Worm (Caenorhabditis elegans): ENCODE measurements around the gene F27B3.8.

The F27B3.8 gene

ce11 chrIII:6606641-6607040, 27.1 kb downstream of the F27B3.8 start:
- TF ChIP-seq F13H6.1 (tag; optimal IDR thresholded peaks at IDR 0.05) (no peak), elt-1 (tag; optimal IDR thresholded peaks at IDR 0.05) (no peak), blmp-1 (tag; optimal IDR thresholded peaks at IDR 0.05; ENCODE audit: insufficient read depth) (no peak), ZK546.5 (tag; optimal IDR thresholded peaks at IDR 0.05) (no peak), zag-1 (tag; optimal IDR thresholded peaks at IDR 0.05) (no peak), mab-5 (tag; optimal IDR thresholded peaks at IDR 0.05) (no peak), crh-2 (tag; optimal IDR thresholded peaks at IDR 0.05) (no peak), nhr-129 (tag; optimal IDR thresholded peaks at IDR 0.05) (no peak), dmd-4 (tag; optimal IDR thresholded peaks at IDR 0.05) (no peak), ceh-82 (tag; optimal IDR thresholded peaks at IDR 0.05) (no peak), C34F6.9 (tag; optimal IDR thresholded peaks at IDR 0.05) (no peak), lin-13 (GFP tag; optimal IDR thresholded peaks at IDR 0.05) (no peak), nhr-23 (tag; optimal IDR thresholded peaks at IDR 0.05) (no peak), Y55F3AM.14 (GFP tag; optimal IDR thresholded peaks at IDR 0.05) (no peak), elt-3 (tag; optimal IDR thresholded peaks at IDR 0.05) (no peak), sma-9 (GFP tag; optimal IDR thresholded peaks at IDR 0.05) (no peak), sma-9 (tag; optimal IDR thresholded peaks at IDR 0.05) (no peak), nhr-21 (tag; optimal IDR thresholded peaks at IDR 0.05) (no peak)

DNA sequence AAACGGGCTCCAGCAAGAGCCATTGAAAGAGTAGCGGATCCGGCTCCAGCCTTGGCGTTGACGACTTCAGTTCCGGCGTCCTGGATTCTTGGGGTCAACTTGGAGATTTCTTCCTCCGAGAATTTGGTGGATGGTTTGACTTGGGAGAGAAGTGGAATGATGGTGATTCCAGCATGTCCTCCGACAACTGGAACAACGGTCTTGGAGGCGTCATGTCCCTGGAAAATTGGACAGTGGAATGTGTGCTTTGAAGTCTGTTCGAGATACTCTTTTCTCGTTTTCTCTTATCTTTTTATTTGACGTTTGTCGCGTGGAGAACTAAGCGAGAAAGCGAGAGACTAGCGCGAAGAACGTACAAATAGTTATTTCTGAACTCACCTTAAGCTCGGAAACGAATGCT, 27.6 kb downstream of the F27B3.8 start:
- TF ChIP-seq peb-1 (tag; optimal IDR thresholded peaks at IDR 0.05) (no peak), alr-1 (tag; optimal IDR thresholded peaks at IDR 0.05) (no peak), F13H6.1 (tag; optimal IDR thresholded peaks at IDR 0.05) (no peak), nhr-77 (tag; optimal IDR thresholded peaks at IDR 0.05) (no peak), mdl-1 (tag; optimal IDR thresholded peaks at IDR 0.05) (no peak), R02D3.7 (tag; optimal IDR thresholded peaks at IDR 0.05) (no peak), nhr-237 (tag; optimal IDR thresholded peaks at IDR 0.05) (no peak)

- TF ChIP-seq elt-3 (tag; optimal IDR thresholded peaks at IDR 0.05) (no peak), nhr-10 (tag; optimal IDR thresholded peaks at IDR 0.05) (no peak), ztf-4 (tag; optimal IDR thresholded peaks at IDR 0.05) (no peak), F13H6.1 (tag; optimal IDR thresholded peaks at IDR 0.05) (no peak), nhr-6 (tag; optimal IDR thresholded peaks at IDR 0.05) (no peak), peb-1 (tag; optimal IDR thresholded peaks at IDR 0.05) (no peak), Y55F3AM.14 (GFP tag; optimal IDR thresholded peaks at IDR 0.05) (no peak), sma-9 (GFP tag; optimal IDR thresholded peaks at IDR 0.05) (no peak), sma-9 (tag; optimal IDR thresholded peaks at IDR 0.05) (no peak), mab-5 (tag; optimal IDR thresholded peaks at IDR 0.05) (no peak), nhr-77 (tag; optimal IDR thresholded peaks at IDR 0.05) (no peak), nhr-23 (tag; optimal IDR thresholded peaks at IDR 0.05) (no peak)
Observed at ce11 chrIII:6607646-6608045, 28.1 kb downstream of the F27B3.8 start.

ce11 chrIII:6608101-6608672, 28.7 kb downstream of the F27B3.8 start, which contains the start of the genes mdh-2 and F20H11.4:
TSS of gene mdh-2 (minus strand) at chrIII:6608106.
TSS of gene F20H11.4 (plus strand) at chrIII:6608622.
- TF ChIP-seq crh-2 (tag; optimal IDR thresholded peaks at IDR 0.05) (peak; percentile 87), peb-1 (tag; optimal IDR thresholded peaks at IDR 0.05) (no peak), zag-1 (tag; optimal IDR thresholded peaks at IDR 0.05) (no peak), nhr-12 (tag; optimal IDR thresholded peaks at IDR 0.05) (no peak), ceh-82 (tag; optimal IDR thresholded peaks at IDR 0.05) (peak; percentile 5), snpc-4 (tag; optimal IDR thresholded peaks at IDR 0.05) (peak; percentile 65), egl-27 (tag; optimal IDR thresholded peaks at IDR 0.05) (no peak), Y55F3AM.14 (GFP tag; optimal IDR thresholded peaks at IDR 0.05) (no peak), gmeb-1 (tag; optimal IDR thresholded peaks at IDR 0.05) (peak; percentile 95), lin-13 (GFP tag; optimal IDR thresholded peaks at IDR 0.05) (peak; percentile 88), dmd-4 (tag; optimal IDR thresholded peaks at IDR 0.05) (no peak), nhr-237 (tag; optimal IDR thresholded peaks at IDR 0.05) (no peak), nhr-23 (tag; optimal IDR thresholded peaks at IDR 0.05) (no peak), lin-11 (tag; optimal IDR thresholded peaks at IDR 0.05) (peak; percentile 83), mbf-1 (tag; optimal IDR thresholded peaks at IDR 0.05) (no peak), unc-62 (GFP tag; optimal IDR thresholded peaks at IDR 0.05) (no peak), nhr-11 (tag; optimal IDR thresholded peaks at IDR 0.05) (no peak), fos-1 (tag; optimal IDR thresholded peaks at IDR 0.05) (peak; percentile 54), nhr-77 (tag; optimal IDR thresholded peaks at IDR 0.05) (no peak), ceh-16 (tag; optimal IDR thresholded peaks at IDR 0.05) (no peak), sma-9 (GFP tag; optimal IDR thresholded peaks at IDR 0.05) (peak; percentile 85), sma-9 (tag; optimal IDR thresholded peaks at IDR 0.05) (no peak), ztf-4 (tag; optimal IDR thresholded peaks at IDR 0.05) (peak; percentile 24), lsy-2 (tag; optimal IDR thresholded peaks at IDR 0.05) (peak; percentile 55 to 90), ama-1 (optimal IDR thresholded peaks at IDR 0.05) (peak; percentile 67), skn-1 (tag; optimal IDR thresholded peaks at IDR 0.05) (no peak), ztf-11 (tag; optimal IDR thresholded peaks at IDR 0.05) (no peak), unc-39 (tag; optimal IDR thresholded peaks at IDR 0.05) (no peak), unc-55 (GFP tag; optimal IDR thresholded peaks at IDR 0.05) (peak; percentile 95), blmp-1 (tag; optimal IDR thresholded peaks at IDR 0.05; ENCODE audit: insufficient read depth) (no peak), sma-3 (GFP tag; optimal IDR thresholded peaks at IDR 0.05) (peak; percentile 77), nhr-129 (tag; optimal IDR thresholded peaks at IDR 0.05) (peak; percentile 81), mab-5 (tag; optimal IDR thresholded peaks at IDR 0.05) (peak; percentile 21), aly-2 (tag; optimal IDR thresholded peaks at IDR 0.05) (no peak), nhr-21 (tag; optimal IDR thresholded peaks at IDR 0.05) (peak; percentile 67), elt-3 (tag; optimal IDR thresholded peaks at IDR 0.05) (no peak), R02D3.7 (tag; optimal IDR thresholded peaks at IDR 0.05) (no peak), F13H6.1 (tag; optimal IDR thresholded peaks at IDR 0.05) (peak; percentile 66)

Data from whole organism, L2 larva.